Fruit fly (Drosophila melanogaster): ENCODE data around the gene CG2100.

CG2100 gene

dm6 chr3R:5733181-5733580 is 3.0 kb downstream of the CG2100 start, which contains the start of gene CG1239 (continued):
- TF ChIP-seq Chrac-16 (GFP tag; optimal IDR thresholded peaks at IDR 0.05) (no peak), CG13287 (GFP tag; IDR thresholded peaks at IDR 0.05; ENCODE audit: partially characterized antibody) (no peak), CG10147 (GFP tag; optimal IDR thresholded peaks at IDR 0.05) (no peak), CG9797 (GFP tag; optimal IDR thresholded peaks at IDR 0.05) (peak; percentile 78), CG8359 (GFP tag; optimal IDR thresholded peaks at IDR 0.05; ENCODE audit: borderline replicate concordance) (no peak), CG2199 (GFP tag; IDR thresholded peaks at IDR 0.05) (no peak), CG17186 (GFP tag; optimal IDR thresholded peaks at IDR 0.05) (no peak), CG13624 (GFP tag; optimal IDR thresholded peaks at IDR 0.05) (no peak), HLH4C (GFP tag; IDR thresholded peaks at IDR 0.05; ENCODE audit: partially characterized antibody) (no peak), CG14050 (GFP tag; IDR thresholded peaks at IDR 0.05) (no peak), CG11247 (GFP tag; IDR thresholded peaks at IDR 0.05) (no peak), crol (GFP tag; IDR thresholded peaks at IDR 0.05) (no peak), slp2 (GFP tag; optimal IDR thresholded peaks at IDR 0.05) (no peak), Dref (GFP tag; IDR thresholded peaks at IDR 0.05) (no peak), bsh (GFP tag; optimal IDR thresholded peaks at IDR 0.05) (no peak), D (optimal IDR thresholded peaks at IDR 0.05) (no peak), D (GFP tag; optimal IDR thresholded peaks at IDR 0.05) (no peak), usp (GFP tag; optimal IDR thresholded peaks at IDR 0.05) (no peak), Stat92E (GFP tag; optimal IDR thresholded peaks at IDR 0.05) (no peak), tll (GFP tag; optimal IDR thresholded peaks at IDR 0.05) (no peak), amos (GFP tag; IDR thresholded peaks at IDR 0.05; ENCODE audit: partially characterized antibody) (peak; percentile 45), BtbVII (GFP tag; optimal IDR thresholded peaks at IDR 0.05) (no peak), H15 (GFP tag; IDR thresholded peaks at IDR 0.05) (no peak), CG18599 (GFP tag; optimal IDR thresholded peaks at IDR 0.05) (no peak), C15 (GFP tag; IDR thresholded peaks at IDR 0.05) (no peak), Usf (GFP tag; optimal IDR thresholded peaks at IDR 0.05) (no peak), HHEX (GFP tag; optimal IDR thresholded peaks at IDR 0.05) (no peak), Nf-YC (tag; optimal IDR thresholded peaks at IDR 0.05) (no peak), CG12769 (tag; optimal IDR thresholded peaks at IDR 0.05) (no peak), gem (tag; optimal IDR thresholded peaks at IDR 0.05) (no peak), da (GFP tag; optimal IDR thresholded peaks at IDR 0.05) (no peak), CG3407 (GFP tag; optimal IDR thresholded peaks at IDR 0.05) (no peak), CG33213 (GFP tag; optimal IDR thresholded peaks at IDR 0.05) (no peak), CG8478 (optimal IDR thresholded peaks at IDR 0.05) (no peak), CG11504 (tag; optimal IDR thresholded peaks at IDR 0.05) (no peak), Lpt (GFP tag; optimal IDR thresholded peaks at IDR 0.05) (no peak), Abd-B (GFP tag; optimal IDR thresholded peaks at IDR 0.05) (no peak), CG31224 (GFP tag; IDR thresholded peaks at IDR 0.05) (no peak), fd3F (GFP tag; optimal IDR thresholded peaks at IDR 0.05) (no peak), nerfin-2 (GFP tag; IDR thresholded peaks at IDR 0.05; ENCODE audit: partially characterized antibody) (no peak), crp (GFP tag; optimal IDR thresholded peaks at IDR 0.05) (peak in 1 of 2 experiments; percentile 58), ato (GFP tag; IDR thresholded peaks at IDR 0.05; ENCODE audit: partially characterized antibody) (no peak), CG17361 (GFP tag; IDR thresholded peaks at IDR 0.05) (peak; percentile 42; the same call in 2 of the 3 replicates), HmgZ (tag; optimal IDR thresholded peaks at IDR 0.05) (peak; percentile 41), klu (GFP tag; IDR thresholded peaks at IDR 0.05) (no peak), oc (tag; optimal IDR thresholded peaks at IDR 0.05) (no peak), unpg (GFP tag; optimal IDR thresholded peaks at IDR 0.05) (no peak), CG15601 (tag; optimal IDR thresholded peaks at IDR 0.05) (peak; percentile 14), Lhr (GFP tag; optimal IDR thresholded peaks at IDR 0.05) (peak; percentile 60), Dbx (GFP tag; IDR thresholded peaks at IDR 0.05) (no peak), gfzf (GFP tag; optimal IDR thresholded peaks at IDR 0.05) (peak; percentile 60)

All from whole organism, embryonic.